Worm (Caenorhabditis elegans): Measurements from ENCODE around the gene dnj-16.

Gene dnj-16

ce11 chrIII:4237660-4238059, 46.7 kb downstream of the dnj-16 start (continued):
- TF ChIP-seq nhr-10 (tag; optimal IDR thresholded peaks at IDR 0.05) (peak; percentile 80), sdz-12 (GFP tag; optimal IDR thresholded peaks at IDR 0.05) (no peak), nhr-11 (tag; optimal IDR thresholded peaks at IDR 0.05) (peak; percentile 100), lim-7 (GFP tag; IDR thresholded peaks at IDR 0.05) (no peak; the same call in 1 of the 2 replicates), nhr-41 (GFP tag; IDR thresholded peaks at IDR 0.05) (peak; percentile 70; the same call in 1 of the 2 replicates), Y105C5A.15 (GFP tag; IDR thresholded peaks at IDR 0.05) (no peak), mep-1 (tag; optimal IDR thresholded peaks at IDR 0.05) (peak; percentile 96), nhr-237 (tag; optimal IDR thresholded peaks at IDR 0.05) (no peak), mes-2 (tag; optimal IDR thresholded peaks at IDR 0.05; ENCODE audit: poor library complexity, severe bottlenecking) (peak; percentile 76), lir-3 (tag; optimal IDR thresholded peaks at IDR 0.05) (no peak), lin-1 (GFP tag; IDR thresholded peaks at IDR 0.05) (peak; percentile 91), F44E2.7 (GFP tag; IDR thresholded peaks at IDR 0.05) (no peak), php-3 (GFP tag; IDR thresholded peaks at IDR 0.05) (peak; percentile 65; the same call in 1 of the 2 replicates), ztf-11 (tag; optimal IDR thresholded peaks at IDR 0.05) (no peak), aly-2 (tag; optimal IDR thresholded peaks at IDR 0.05) (no peak), daf-12 (tag; optimal IDR thresholded peaks at IDR 0.05) (no peak), R02D3.7 (tag; optimal IDR thresholded peaks at IDR 0.05) (no peak), tag-97 (GFP tag; IDR thresholded peaks at IDR 0.05) (no peak), fkh-10 (GFP tag; optimal IDR thresholded peaks at IDR 0.05) (peak; percentile 90), F10B5.3 (tag; optimal IDR thresholded peaks at IDR 0.05) (no peak)

- TF ChIP-seq dve-1 (tag; optimal IDR thresholded peaks at IDR 0.05; ENCODE audit: insufficient read depth) (peak; percentile 64), php-3 (GFP tag; IDR thresholded peaks at IDR 0.05) (peak; percentile 79), hlh-11 (tag; optimal IDR thresholded peaks at IDR 0.05) (peak; percentile 79), hlh-30 (tag; optimal IDR thresholded peaks at IDR 0.05; ENCODE audit: insufficient read depth) (peak; percentile 33), aly-2 (tag; optimal IDR thresholded peaks at IDR 0.05) (no peak), nhr-48 (tag; optimal IDR thresholded peaks at IDR 0.05) (peak; percentile 17), T20F7.1 (GFP tag; optimal IDR thresholded peaks at IDR 0.05) (peak; percentile 23), hmg-1.1 (GFP tag; IDR thresholded peaks at IDR 0.05) (no peak), daf-16 (GFP tag; optimal IDR thresholded peaks at IDR 0.05) (no peak), daf-16 (tag; optimal IDR thresholded peaks at IDR 0.05) (peak; percentile 60), pqm-1 (tag; optimal IDR thresholded peaks at IDR 0.05) (peak; percentile 50), pha-4 (GFP tag; IDR thresholded peaks at IDR 0.05) (no peak), pha-4 (tag; optimal IDR thresholded peaks at IDR 0.05) (no peak), nhr-28 (tag; optimal IDR thresholded peaks at IDR 0.05) (peak; percentile 97), dmd-6 (GFP tag; IDR thresholded peaks at IDR 0.05) (peak; percentile 81), aha-1 (tag) (peak; percentile 66), nhr-77 (tag; optimal IDR thresholded peaks at IDR 0.05) (peak; percentile 71), zag-1 (tag; optimal IDR thresholded peaks at IDR 0.05) (no peak)
Measured at ce11 chrIII:4240126-4240525, 49.2 kb downstream of the dnj-16 start.

- TF ChIP-seq unc-62 (GFP tag; optimal IDR thresholded peaks at IDR 0.05 in 1 of 2) (peak in 1 of 2 experiments; percentile 62), unc-62 (tag; optimal IDR thresholded peaks at IDR 0.05) (no peak), madf-9 (GFP tag; conservative IDR thresholded peaks at IDR 0.05) (no peak), daf-19 (GFP tag; conservative IDR thresholded peaks at IDR 0.05) (no peak)
Measured at ce11 chrIII:4241181-4241580, 50.2 kb downstream of the dnj-16 start.
